Worm (Caenorhabditis elegans): ENCODE measurements around the gene trr-1.

trr-1 gene

ce11 chrII:11634057-11634676 is 41.6 kb downstream of the trr-1 start (continued):
- TF ChIP-seq ztf-16 (tag; optimal IDR thresholded peaks at IDR 0.05) = peak; percentile 65
- TF ChIP-seq ceh-34 (tag; optimal IDR thresholded peaks at IDR 0.05) = peak; percentile 90
- peak; percentile 90 for TF ChIP-seq tbx-2 (tag; optimal IDR thresholded peaks at IDR 0.05)
- no peak for TF ChIP-seq unc-86 (tag; optimal IDR thresholded peaks at IDR 0.05)
- no peak for TF ChIP-seq ceh-24 (tag; optimal IDR thresholded peaks at IDR 0.05)
- TF ChIP-seq sox-4 (tag; optimal IDR thresholded peaks at IDR 0.05) = no peak
- TF ChIP-seq hlh-8 (tag; optimal IDR thresholded peaks at IDR 0.05) = peak; percentile 48
- TF ChIP-seq C08G9.2 (tag; optimal IDR thresholded peaks at IDR 0.05) = peak; percentile 40
- peak; percentile 93 for TF ChIP-seq ref-2 (tag; optimal IDR thresholded peaks at IDR 0.05)
- peak; percentile 86 for TF ChIP-seq rnt-1 (tag; optimal IDR thresholded peaks at IDR 0.05)
- TF ChIP-seq ceh-19 (GFP tag; optimal IDR thresholded peaks at IDR 0.05) = peak; percentile 64
- TF ChIP-seq fkh-10 (GFP tag; optimal IDR thresholded peaks at IDR 0.05) = no peak
- TF ChIP-seq pat-9 (tag; optimal IDR thresholded peaks at IDR 0.05) = peak; percentile 19
- no peak for TF ChIP-seq nhr-232 (tag; optimal IDR thresholded peaks at IDR 0.05)
- TF ChIP-seq syd-9 (tag; optimal IDR thresholded peaks at IDR 0.05) = peak; percentile 69
- TF ChIP-seq K09A11.1 (tag; optimal IDR thresholded peaks at IDR 0.05; ENCODE audit: insufficient read depth) = peak; percentile 54
- TF ChIP-seq ttx-3 (tag; optimal IDR thresholded peaks at IDR 0.05) = no peak

ce11 chrII:11633509-11633908 is 42.2 kb downstream of the trr-1 start, which contains the start of gene din-1:
Gene din-1 (minus strand): TSS chrII:11633609.
- TF ChIP-seq fkh-6 (tag; optimal IDR thresholded peaks at IDR 0.05) = no peak
- TF ChIP-seq ahr-1 (tag; optimal IDR thresholded peaks at IDR 0.05) = no peak
- no peak for TF ChIP-seq lin-11 (tag; optimal IDR thresholded peaks at IDR 0.05)
- TF ChIP-seq pax-1 (tag; optimal IDR thresholded peaks at IDR 0.05) = no peak
- TF ChIP-seq C08G9.2 (tag; optimal IDR thresholded peaks at IDR 0.05) = no peak
- no peak for TF ChIP-seq ceh-2 (tag; optimal IDR thresholded peaks at IDR 0.05)
- TF ChIP-seq odd-2 (tag; optimal IDR thresholded peaks at IDR 0.05) = no peak
- no peak for TF ChIP-seq sox-2 (GFP tag; IDR thresholded peaks at IDR 0.05)
- TF ChIP-seq nhr-11 (tag; optimal IDR thresholded peaks at IDR 0.05) = no peak

- TF ChIP-seq ceh-31 (tag; optimal IDR thresholded peaks at IDR 0.05) (peak; percentile 27), sdc-2 (tag; optimal IDR thresholded peaks at IDR 0.05) (peak; percentile 19), ceh-14 (tag; optimal IDR thresholded peaks at IDR 0.05) (no peak), ceh-19 (GFP tag; optimal IDR thresholded peaks at IDR 0.05) (no peak), fkh-10 (GFP tag; optimal IDR thresholded peaks at IDR 0.05) (no peak), tbx-7 (tag; optimal IDR thresholded peaks at IDR 0.05) (no peak), dmd-4 (tag; optimal IDR thresholded peaks at IDR 0.05; ENCODE audit: borderline replicate concordance) (no peak), ztf-16 (tag; optimal IDR thresholded peaks at IDR 0.05) (no peak), ceh-45 (GFP tag; IDR thresholded peaks at IDR 0.05) (no peak), nfya-1 (tag; optimal IDR thresholded peaks at IDR 0.05) (peak; percentile 17), ceh-22 (tag; optimal IDR thresholded peaks at IDR 0.05) (no peak), lim-6 (tag; optimal IDR thresholded peaks at IDR 0.05) (no peak), tbx-2 (tag; optimal IDR thresholded peaks at IDR 0.05) (peak; percentile 58), ref-2 (tag; optimal IDR thresholded peaks at IDR 0.05) (peak; percentile 19), syd-9 (tag; optimal IDR thresholded peaks at IDR 0.05) (peak; percentile 26), hlh-13 (GFP tag; optimal IDR thresholded peaks at IDR 0.05) (no peak), elt-2 (tag; optimal IDR thresholded peaks at IDR 0.05) (peak; percentile 3), unc-42 (tag; optimal IDR thresholded peaks at IDR 0.05) (no peak), ceh-9 (tag; optimal IDR thresholded peaks at IDR 0.05) (no peak), hlh-6 (tag; optimal IDR thresholded peaks at IDR 0.05) (peak; percentile 27)
Measured at ce11 chrII:11632689-11633088, 43.0 kb downstream of the trr-1 start.

All from whole organism, late embryonic.